Worm (Caenorhabditis elegans) whole organism, midembryonic: ENCODE measurements around the gene T01B11.1.

Experiments used
- T22C8.4 ChIP-seq: fragments of 200-800 bp; sonication (Bioruptor generic); IDR thresholded peaks from 2 replicates; pipeline ENCODE4 v1.3.6; 2022; ENCODE audit warnings: missing genetic modification characterization, missing compliant biosample characterization
- cog-1 ChIP-seq: sonication (generic microtip); optimal IDR thresholded peaks from 2 replicates; lab custom pipeline; 2016; ENCODE audit warnings: missing genetic modification characterization, missing compliant biosample characterization
- klf-2 ChIP-seq: fragments of 200-800 bp; sonication (Bioruptor generic); conservative IDR thresholded peaks from 2 replicates; pipeline ENCODE4 v1.3.6; 2022; ENCODE audit warnings: missing genetic modification reagents, missing genetic modification characterization, missing compliant biosample characterization
- med-1 ChIP-seq: sonication (generic microtip); optimal IDR thresholded peaks from 2 replicates; lab custom pipeline; 2017; ENCODE audit warnings: missing genetic modification characterization, mild to moderate bottlenecking, missing compliant biosample characterization, antibody characterized with exemption, missing genetic modification reagents; ENCODE audit not compliant: insufficient read depth
- ref-1 ChIP-seq: fragments of 200-800 bp; sonication (Bioruptor generic); conservative IDR thresholded peaks from 2 replicates; pipeline ENCODE4 v1.3.6; 2022; ENCODE audit warnings: missing genetic modification reagents, missing genetic modification characterization, missing compliant biosample characterization
- tab-1 ChIP-seq: fragments of 200-800 bp; sonication (Bioruptor generic); IDR thresholded peaks from 2 replicates; pipeline ENCODE4 v1.3.6; 2022; ENCODE audit warnings: missing genetic modification characterization, missing compliant biosample characterization
- ztf-23 ChIP-seq: fragments of 200-800 bp; sonication (Bioruptor generic); IDR thresholded peaks from 2 replicates; pipeline ENCODE4 v1.3.6; 2022; ENCODE audit warnings: missing genetic modification reagents, missing genetic modification characterization, missing compliant biosample characterization
- ztf-29 ChIP-seq: fragments of 200-800 bp; sonication (Bioruptor generic); IDR thresholded peaks from 2 replicates; pipeline ENCODE4 v1.3.6; 2022; ENCODE audit warnings: missing genetic modification reagents, missing genetic modification characterization, missing compliant biosample characterization

DNA sequence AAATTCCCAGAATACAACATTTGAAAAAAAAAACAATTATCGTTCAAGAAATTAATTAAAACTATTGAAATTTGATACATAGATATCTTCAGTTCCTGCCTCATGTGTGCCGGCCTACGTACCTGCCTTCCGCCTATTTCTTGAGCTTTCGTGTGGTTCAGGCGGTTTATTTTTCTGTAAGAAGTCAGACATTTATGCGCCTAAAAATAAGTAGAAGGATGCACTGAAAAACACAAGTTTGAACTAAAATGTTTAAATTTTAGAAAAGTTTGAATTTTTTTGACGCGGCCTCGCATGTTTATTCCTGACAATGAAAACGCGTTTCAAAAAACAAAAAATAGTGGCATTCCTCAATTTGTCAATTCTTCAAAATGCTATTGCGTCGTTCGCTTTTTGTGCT is 26.8 kb downstream of the T01B11.1 start, which contains the start of gene C28C12.11:
- TF ChIP-seq ztf-29 (GFP tag; lab: Robert Waterston, UW) = no peak
- TF ChIP-seq med-1 (GFP tag; lab: Kevin White, UChicago) = no peak
- no peak for TF ChIP-seq T22C8.4
- TF ChIP-seq ref-1 = no peak
- TF ChIP-seq cog-1 (tag; lab: Kevin White, UChicago) = no peak
- no peak for TF ChIP-seq klf-2 (GFP tag; lab: Robert Waterston, UW)
- TF ChIP-seq ztf-23 (GFP tag; lab: Robert Waterston, UW) = no peak
- no peak for TF ChIP-seq tab-1 (GFP tag; lab: Robert Waterston, UW)
